Fruit fly (Drosophila melanogaster) whole organism, embryonic: ENCODE data around the gene mAChR-B.

Experiments used
- Abd-B ChIP-seq: fragments of 200-800 bp; sonication (Bioruptor generic); optimal IDR thresholded peaks from 2 replicates; lab custom pipeline; 2018; ENCODE audit warnings: missing biosample characterization, mild to moderate bottlenecking, missing genetic modification characterization, moderate library complexity
- Adf1 ChIP-seq: fragments of 200-800 bp; sonication (Bioruptor generic); IDR thresholded peaks from 2 replicates; pipeline ENCODE4 v1.3.6; 2022; ENCODE audit warnings: missing biosample characterization, missing genetic modification characterization
- Antp ChIP-seq: fragments of 200-800 bp; sonication (Bioruptor generic); optimal IDR thresholded peaks from 3 replicates; lab custom pipeline; 2016; ENCODE audit warnings: missing biosample characterization, missing genetic modification characterization
- B-H1 ChIP-seq: fragments of 200-800 bp; sonication (Bioruptor generic); IDR thresholded peaks from 3 replicates; pipeline ENCODE4 v1.3.6; 2022; ENCODE audit warnings: missing biosample characterization, missing genetic modification characterization
- CG10267 ChIP-seq: fragments of 200-800 bp; sonication (Bioruptor generic); optimal IDR thresholded peaks from 2 replicates; lab custom pipeline; 2018; ENCODE audit warnings: missing biosample characterization, mild to moderate bottlenecking, missing genetic modification characterization, moderate library complexity
- CG14014 ChIP-seq: fragments of 200-800 bp; sonication (Bioruptor generic); IDR thresholded peaks from 2 replicates; pipeline ENCODE4 v1.3.6; 2022; ENCODE audit warnings: missing biosample characterization, missing genetic modification characterization
- CG1529 ChIP-seq: fragments of 200-800 bp; sonication (Bioruptor generic); optimal IDR thresholded peaks from 3 replicates; lab custom pipeline; 2018; ENCODE audit warnings: missing biosample characterization, missing genetic modification characterization
- CG17385 ChIP-seq: fragments of 200-800 bp; sonication (Bioruptor generic); optimal IDR thresholded peaks from 3 replicates; lab custom pipeline; 2018; ENCODE audit warnings: missing biosample characterization, mild to moderate bottlenecking, missing genetic modification characterization
- CG18262 ChIP-seq: fragments of 200-800 bp; optimal IDR thresholded peaks from 3 replicates; lab custom pipeline; 2019; ENCODE audit warnings: missing biosample characterization, mild to moderate bottlenecking, missing genetic modification characterization, moderate library complexity
- CG18619 ChIP-seq: fragments of 200-800 bp; sonication (Bioruptor generic); optimal IDR thresholded peaks from 3 replicates; lab custom pipeline; 2017; ENCODE audit warnings: missing biosample characterization, mild to moderate bottlenecking, missing genetic modification characterization
- CG2116 ChIP-seq: fragments of 200-800 bp; sonication (Bioruptor generic); optimal IDR thresholded peaks from 3 replicates; lab custom pipeline; 2018; ENCODE audit warnings: missing biosample characterization, mild to moderate bottlenecking, missing genetic modification characterization
- CG3163 ChIP-seq: fragments of 200-800 bp; sonication (Bioruptor generic); optimal IDR thresholded peaks from 3 replicates; lab custom pipeline; 2016; ENCODE audit warnings: missing biosample characterization, missing genetic modification characterization
- CG32532 ChIP-seq: fragments of 200-800 bp; sonication (Bioruptor generic); IDR thresholded peaks from 2 replicates; pipeline ENCODE4 v1.3.6; 2022; ENCODE audit warnings: missing biosample characterization, missing genetic modification characterization
- CG32772 ChIP-seq: fragments of 200-800 bp; sonication (Bioruptor generic); IDR thresholded peaks from 2 replicates; pipeline ENCODE4 v1.3.6; 2022; ENCODE audit warnings: missing biosample characterization, missing genetic modification characterization
- CG4617 ChIP-seq: fragments of 200-800 bp; sonication (Bioruptor generic); optimal IDR thresholded peaks from 3 replicates; lab custom pipeline; 2016; ENCODE audit warnings: missing biosample characterization, missing genetic modification characterization, borderline replicate concordance
- CG6683 ChIP-seq: fragments of 200-800 bp; sonication (Bioruptor generic); optimal IDR thresholded peaks from 2 replicates; lab custom pipeline; 2017; ENCODE audit warnings: missing biosample characterization, mild to moderate bottlenecking, missing genetic modification characterization, missing genetic modification reagents
- CG7556 ChIP-seq: fragments of 200-800 bp; sonication (Bioruptor generic); optimal IDR thresholded peaks from 2 replicates; lab custom pipeline; 2017; ENCODE audit warnings: missing biosample characterization, mild to moderate bottlenecking, missing genetic modification characterization
- CTCF ChIP-seq: fragments of 200-800 bp; sonication (Bioruptor generic); optimal IDR thresholded peaks from 2 replicates; lab custom pipeline; 2017; ENCODE audit warnings: missing biosample characterization, mild to moderate bottlenecking, missing genetic modification characterization, moderate library complexity
- Chrac-16 ChIP-seq: fragments of 200-800 bp; sonication (Bioruptor generic); optimal IDR thresholded peaks from 3 replicates; lab custom pipeline; 2016; ENCODE audit warnings: missing biosample characterization, missing genetic modification characterization
- HmgD ChIP-seq: fragments of 200-800 bp; sonication (Bioruptor generic); optimal IDR thresholded peaks from 3 replicates; lab custom pipeline; 2016; ENCODE audit warnings: missing biosample characterization, missing genetic modification characterization
- Mes4 ChIP-seq: fragments of 200-800 bp; sonication (Bioruptor generic); optimal IDR thresholded peaks from 2 replicates; lab custom pipeline; 2016; ENCODE audit warnings: missing biosample characterization, missing genetic modification characterization
- Mrtf ChIP-seq: fragments of 200-800 bp; sonication (Bioruptor generic); IDR thresholded peaks from 3 replicates; pipeline ENCODE4 v1.3.6; 2022; ENCODE audit warnings: missing biosample characterization, missing genetic modification characterization
- Nf-YA ChIP-seq: fragments of 200-800 bp; sonication (Bioruptor generic); IDR thresholded peaks from 2 replicates; pipeline ENCODE4 v1.3.6; 2022; ENCODE audit warnings: missing biosample characterization, missing genetic modification characterization
- Pdp1 ChIP-seq, 2 experiments: fragments of 200-800 bp; sonication (Bioruptor generic); optimal IDR thresholded peaks; 3 replicates each; lab custom pipeline; 2016; ENCODE audit warnings: missing biosample characterization in 2 of 2, missing genetic modification characterization in 2 of 2, mild to moderate bottlenecking in 1 of 2, moderate library complexity in 1 of 2
- Side ChIP-seq: fragments of 200-800 bp; sonication (Bioruptor generic); optimal IDR thresholded peaks from 2 replicates; lab custom pipeline; 2016; ENCODE audit warnings: missing biosample characterization, missing genetic modification characterization
- Spps ChIP-seq: fragments of 200-800 bp; sonication (Bioruptor generic); optimal IDR thresholded peaks from 2 replicates; lab custom pipeline; 2018; ENCODE audit warnings: missing biosample characterization, mild to moderate bottlenecking, missing genetic modification characterization
- Tbp ChIP-seq: fragments of >200 bp; optimal IDR thresholded peaks from 2 replicates; lab custom pipeline; 2018; ENCODE audit warnings: missing biosample characterization, missing genetic modification characterization
- ash1 ChIP-seq: fragments of 200-800 bp; sonication (Bioruptor generic); optimal IDR thresholded peaks from 2 replicates; lab custom pipeline; 2018; ENCODE audit warnings: missing biosample characterization, mild to moderate bottlenecking, missing genetic modification characterization
- ato ChIP-seq: fragments of 200-800 bp; sonication (Bioruptor generic); IDR thresholded peaks from 2 replicates; pipeline ENCODE4 v1.3.6; 2022; ENCODE audit warnings: missing biosample characterization, missing genetic modification characterization; ENCODE audit not compliant: partially characterized antibody
- bcd ChIP-seq: fragments of 200-800 bp; sonication (Bioruptor generic); optimal IDR thresholded peaks from 2 replicates; lab custom pipeline; 2017; ENCODE audit warnings: missing biosample characterization, mild to moderate bottlenecking, missing genetic modification characterization
- bowl ChIP-seq: fragments of 200-800 bp; sonication (Bioruptor generic); IDR thresholded peaks from 2 replicates; pipeline ENCODE4 v1.3.6; 2022; ENCODE audit warnings: missing biosample characterization, missing genetic modification characterization
- chm ChIP-seq: fragments of 200-800 bp; sonication (Bioruptor generic); IDR thresholded peaks from 2 replicates; pipeline ENCODE4 v1.3.6; 2022; ENCODE audit warnings: missing biosample characterization, missing genetic modification characterization
- fd3F ChIP-seq: fragments of 200-800 bp; sonication (Bioruptor generic); optimal IDR thresholded peaks from 2 replicates; lab custom pipeline; 2018; ENCODE audit warnings: missing biosample characterization, mild to moderate bottlenecking, missing genetic modification characterization, moderate library complexity
- gro ChIP-seq: fragments of 200-800 bp; sonication (Bioruptor generic); optimal IDR thresholded peaks from 2 replicates; lab custom pipeline; 2016; ENCODE audit warnings: missing biosample characterization, missing genetic modification characterization
- hb ChIP-seq: fragments of 200-800 bp; sonication (Bioruptor generic); IDR thresholded peaks from 3 replicates; pipeline ENCODE4 v1.3.6; 2022; ENCODE audit warnings: missing biosample characterization, missing genetic modification characterization; ENCODE audit not compliant: partially characterized antibody
- hkb ChIP-seq, 2 experiments: fragments of 200-800 bp in 1 of 2; fragments of >200 bp in 1 of 2; sonication (Bioruptor generic) in 1 of 2; IDR thresholded peaks in 1 of 2; optimal IDR thresholded peaks in 1 of 2; 2 replicates each; pipeline versions ENCODE4 v1.3.6 to Lab custom; 2017 to 2022; ENCODE audit warnings: missing biosample characterization in 1 of 2, missing genetic modification characterization in 1 of 2
- hth ChIP-seq: fragments of >200 bp; optimal IDR thresholded peaks from 2 replicates; lab custom pipeline; 2017; ENCODE audit warnings: inconsistent platforms
- mld ChIP-seq: fragments of 200-800 bp; sonication (Bioruptor generic); IDR thresholded peaks from 3 replicates; pipeline ENCODE4 v1.3.6; 2022; ENCODE audit warnings: missing biosample characterization, missing genetic modification characterization; ENCODE audit not compliant: partially characterized antibody
- pb ChIP-seq: fragments of 200-800 bp; sonication (Bioruptor generic); optimal IDR thresholded peaks from 3 replicates; lab custom pipeline; 2016; ENCODE audit warnings: missing biosample characterization, missing genetic modification characterization
- phol ChIP-seq: fragments of 200-800 bp; sonication (Bioruptor generic); optimal IDR thresholded peaks from 3 replicates; lab custom pipeline; 2018; ENCODE audit warnings: missing biosample characterization, mild to moderate bottlenecking, missing genetic modification characterization, moderate library complexity
- prd ChIP-seq, 3 experiments: fragments of >200 bp in 2 of 3; fragments of 200-800 bp in 1 of 3; sonication (Bioruptor generic) in 1 of 3; optimal IDR thresholded peaks in 2 of 3; IDR thresholded peaks in 1 of 3; 2 replicates in 2 of 3; 3 replicates in 1 of 3; pipeline versions ENCODE4 v1.3.6 to Lab custom; 2017 to 2022; ENCODE audit warnings: missing biosample characterization in 1 of 3, missing genetic modification characterization in 1 of 3
- rib ChIP-seq: fragments of 200-800 bp; sonication (Bioruptor generic); IDR thresholded peaks from 2 replicates; pipeline ENCODE4 v1.3.6; 2022; ENCODE audit warnings: missing biosample characterization, missing genetic modification characterization
- sima ChIP-seq: fragments of 200-800 bp; sonication (Bioruptor generic); optimal IDR thresholded peaks from 2 replicates; lab custom pipeline; 2016; ENCODE audit warnings: missing biosample characterization, missing genetic modification characterization
- sqz ChIP-seq: fragments of 200-800 bp; sonication (Bioruptor generic); optimal IDR thresholded peaks from 3 replicates; lab custom pipeline; 2018; ENCODE audit warnings: missing biosample characterization, mild to moderate bottlenecking, missing genetic modification characterization
- wdn ChIP-seq: fragments of 200-800 bp; sonication (Bioruptor generic); IDR thresholded peaks from 2 replicates; pipeline ENCODE4 v1.3.6; 2022; ENCODE audit warnings: missing biosample characterization, missing genetic modification characterization

The mAChR-B gene

dm6 chr3R:8112880-8113832 is 54.1 kb downstream of the mAChR-B start (continued):
- peak; percentile 90 for TF ChIP-seq CG18619
- TF ChIP-seq CG2116 (GFP tag; lab: Kevin White, UChicago) = peak; percentile 51
- TF ChIP-seq prd (optimal IDR thresholded peaks at IDR 0.05; lab: Kevin White, UChicago) = no peak
- peak; percentile 50; the same call in 2 of the 3 replicates for TF ChIP-seq prd (GFP tag; IDR thresholded peaks at IDR 0.05; lab: Robert Waterston, UW)
- no peak for TF ChIP-seq sqz (GFP tag; lab: Kevin White, UChicago)

dm6 chr3R:8113833-8114673 is 55.0 kb downstream of the mAChR-B start:
- TF ChIP-seq CG1529 (GFP tag; lab: Kevin White, UChicago) (peak; percentile 71), CG32532 (GFP tag; lab: Robert Waterston, UW) (peak; percentile 82), CG10267 (peak; percentile 81), rib (GFP tag; lab: Robert Waterston, UW) (peak; percentile 57), Spps (tag; lab: Kevin White, UChicago) (peak; percentile 79), sima (peak; percentile 34), fd3F (peak; percentile 60), HmgD (GFP tag; lab: Kevin White, UChicago) (peak; percentile 37), CG7556 (GFP tag; lab: Kevin White, UChicago) (peak; percentile 88), Nf-YA (GFP tag; lab: Robert Waterston, UW) (peak; percentile 69; the same call in 1 of the 2 replicates), gro (peak; percentile 94), CG4617 (peak; percentile 41), Side (GFP tag; lab: Kevin White, UChicago) (peak; percentile 74), CG6683 (GFP tag; lab: Kevin White, UChicago) (peak; percentile 82), ash1 (GFP tag; lab: Kevin White, UChicago) (no peak), Abd-B (GFP tag; lab: Kevin White, UChicago) (peak; percentile 61), Mrtf (GFP tag; lab: Robert Waterston, UW) (peak; percentile 70), phol (tag; lab: Kevin White, UChicago) (peak; percentile 80), bowl (GFP tag; lab: Robert Waterston, UW) (no peak), CG3163 (GFP tag; lab: Kevin White, UChicago) (peak; percentile 61), CTCF (GFP tag; lab: Kevin White, UChicago) (peak; percentile 2), CG17385 (GFP tag; lab: Kevin White, UChicago) (peak; percentile 99), bcd (GFP tag; lab: Kevin White, UChicago) (peak; percentile 86), CG14014 (GFP tag; lab: Robert Waterston, UW) (peak; percentile 85), Antp (GFP tag; lab: Kevin White, UChicago) (peak; percentile 73), hb (GFP tag; lab: Robert Waterston, UW) (no peak), pb (peak; percentile 85), chm (GFP tag; lab: Robert Waterston, UW) (peak; percentile 77), CG32772 (GFP tag; lab: Robert Waterston, UW) (peak; percentile 81), hth (lab: Kevin White, UChicago) (no peak), Tbp (no peak), hkb (optimal IDR thresholded peaks at IDR 0.05; lab: Kevin White, UChicago) (no peak), hkb (GFP tag; IDR thresholded peaks at IDR 0.05; lab: Robert Waterston, UW) (peak; percentile 85), Adf1 (peak; percentile 90), mld (GFP tag; lab: Robert Waterston, UW) (no peak), Chrac-16 (GFP tag; lab: Kevin White, UChicago) (peak; percentile 74), Pdp1 (GFP tag; optimal IDR thresholded peaks at IDR 0.05; lab: Kevin White, UChicago) (peak; percentile 68 to 75), Mes4 (peak; percentile 47), wdn (GFP tag; lab: Robert Waterston, UW) (peak; percentile 82), B-H1 (peak; percentile 62), CG18262 (tag; lab: Kevin White, UChicago) (peak; percentile 88), ato (GFP tag; lab: Robert Waterston, UW) (no peak)
